Worm (Caenorhabditis elegans): ENCODE results near the gene M04G7.1.

DNA sequence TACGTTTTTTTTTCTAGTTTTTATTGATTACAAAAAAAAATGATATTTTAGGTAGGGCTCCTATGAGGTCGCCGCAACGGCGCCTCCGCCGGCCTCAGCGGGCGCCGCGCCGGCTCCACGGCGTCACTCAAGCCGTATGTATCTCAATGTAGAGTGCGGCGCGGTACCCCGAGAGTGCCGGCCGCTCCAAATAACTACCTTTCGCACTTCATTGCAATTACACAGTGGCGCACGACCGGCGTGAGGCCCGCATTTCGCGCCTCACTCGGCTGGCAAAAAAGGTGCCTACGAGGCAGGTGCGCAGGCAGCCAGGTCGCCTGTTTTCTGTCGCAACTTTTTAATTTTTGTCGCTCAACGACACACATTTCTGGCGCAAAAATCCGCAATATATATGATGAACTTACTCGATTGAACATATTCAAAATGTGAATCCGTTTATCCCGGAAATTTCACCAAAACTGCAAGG lies 5.1 kb downstream of the M04G7.1 start, which contains the start of gene M04G7.2:
- TF ChIP-seq ama-1 (optimal IDR thresholded peaks at IDR 0.05) (no peak), hmbx-1 (tag; optimal IDR thresholded peaks at IDR 0.05) (no peak), ets-7 (tag; optimal IDR thresholded peaks at IDR 0.05) (no peak), pes-1 (GFP tag; IDR thresholded peaks at IDR 0.05) (no peak), hmg-4 (GFP tag; optimal IDR thresholded peaks at IDR 0.05) (no peak), tbx-37 (GFP tag; conservative IDR thresholded peaks at IDR 0.05) (no peak), flt-1 (GFP tag; IDR thresholded peaks at IDR 0.05) (no peak)
